Worm (Caenorhabditis elegans) whole organism, mixed stage, embryonic: ENCODE measurements around the gene cht-1.

Experiments
- bed-3 ChIP-seq: fragments of 200-800 bp; sonication (Bioruptor generic); optimal IDR thresholded peaks from 3 replicates; lab custom pipeline; 2018; ENCODE audit warnings: mild to moderate bottlenecking, missing genetic modification characterization, moderate library complexity, missing compliant biosample characterization
- ceh-83 ChIP-seq: fragments of 200-800 bp; sonication (Bioruptor generic); optimal IDR thresholded peaks from 2 replicates; lab custom pipeline; 2018; ENCODE audit warnings: mild to moderate bottlenecking, missing genetic modification characterization, missing compliant biosample characterization
- elt-3 ChIP-seq: fragments of 150-350 bp; optimal IDR thresholded peaks from 2 replicates; lab custom pipeline; 2014; ENCODE audit warnings: missing biosample characterization, missing genetic modification characterization
- lin-13 ChIP-seq: fragments of 150-350 bp; optimal IDR thresholded peaks from 2 replicates; lab custom pipeline; 2014; ENCODE audit warnings: missing biosample characterization, missing genetic modification characterization
- lsy-2 ChIP-seq: fragments of 150-350 bp; optimal IDR thresholded peaks from 2 replicates; lab custom pipeline; 2014; ENCODE audit warnings: missing biosample characterization, missing genetic modification characterization
- mep-1 ChIP-seq: fragments of 150-350 bp; optimal IDR thresholded peaks from 2 replicates; lab custom pipeline; 2017; ENCODE audit warnings: missing biosample characterization, missing genetic modification reagents, missing genetic modification characterization, inconsistent platforms
- nhr-28 ChIP-seq: fragments of 150-350 bp; optimal IDR thresholded peaks from 2 replicates; lab custom pipeline; 2014; ENCODE audit warnings: missing biosample characterization, missing genetic modification characterization
- pha-4 ChIP-seq: fragments of 150-350 bp; optimal IDR thresholded peaks from 2 replicates; lab custom pipeline; 2018; ENCODE audit warnings: missing biosample characterization, missing genetic modification reagents, missing genetic modification characterization
- snpc-4 ChIP-seq: fragments of 150-350 bp; optimal IDR thresholded peaks from 2 replicates; lab custom pipeline; 2014; ENCODE audit warnings: missing biosample characterization, missing genetic modification characterization
- ztf-11 ChIP-seq: fragments of 150-350 bp; optimal IDR thresholded peaks from 2 replicates; lab custom pipeline; 2014; ENCODE audit warnings: missing biosample characterization, missing genetic modification characterization

DNA sequence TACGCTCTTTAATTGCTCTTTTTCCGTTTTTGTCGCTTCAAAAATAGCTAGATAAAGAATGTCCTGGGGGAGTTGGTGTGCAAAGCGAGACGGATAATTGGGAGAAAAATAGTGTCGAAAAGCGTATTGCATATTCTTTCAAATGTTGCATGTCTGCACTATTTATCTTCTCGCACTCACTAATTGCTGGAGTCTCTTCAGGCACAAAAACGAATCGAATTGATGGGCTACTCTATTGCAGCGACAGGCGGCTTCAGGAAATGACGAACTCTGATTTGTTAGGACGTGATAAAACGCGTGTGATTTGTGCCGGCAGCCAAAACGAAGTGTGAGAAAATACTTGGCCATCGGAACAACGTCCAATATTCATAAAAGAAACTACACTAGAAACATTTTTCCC is 40.5 kb upstream of the cht-1 start:
- no peak for TF ChIP-seq nhr-28 (tag; lab: Kevin White, UChicago)
- no peak for TF ChIP-seq ceh-83
- no peak for TF ChIP-seq snpc-4 (tag; lab: Kevin White, UChicago)
- TF ChIP-seq ztf-11 (tag; lab: Kevin White, UChicago) = no peak
- no peak for TF ChIP-seq lin-13 (tag; lab: Kevin White, UChicago)
- no peak for TF ChIP-seq pha-4 (tag; lab: Kevin White, UChicago)
- TF ChIP-seq mep-1 = no peak
- no peak for TF ChIP-seq lsy-2
- TF ChIP-seq bed-3 = no peak
- no peak for TF ChIP-seq elt-3 (tag; lab: Kevin White, UChicago)
